Fruit fly (Drosophila melanogaster): ENCODE measurements around the gene vers.

- TF ChIP-seq Crg-1 (GFP tag; optimal IDR thresholded peaks at IDR 0.05), result peak; percentile 77
- peak; percentile 83 for TF ChIP-seq CG7101 (tag; optimal IDR thresholded peaks at IDR 0.05)
- peak; percentile 85 for TF ChIP-seq CG1620 (GFP tag; optimal IDR thresholded peaks at IDR 0.05)
- peak; percentile 94 for TF ChIP-seq toe (GFP tag; optimal IDR thresholded peaks at IDR 0.05)
- TF ChIP-seq Clk (GFP tag; optimal IDR thresholded peaks at IDR 0.05), result peak; percentile 85
- TF ChIP-seq Hr96 (GFP tag; optimal IDR thresholded peaks at IDR 0.05), result peak; percentile 88
- TF ChIP-seq kay (GFP tag; ENCODE audit: borderline replicate concordance), result no peak
These were observed 22.4 kb downstream of the vers start, which contains the start of the genes ND-SGDH and RhoGAP68F for dm6 chr3L:12138113-12138899.

Data from whole organism, adult.